Fruit fly (Drosophila melanogaster): ENCODE measurements around the gene CG14130.

CG14130 gene

DNA sequence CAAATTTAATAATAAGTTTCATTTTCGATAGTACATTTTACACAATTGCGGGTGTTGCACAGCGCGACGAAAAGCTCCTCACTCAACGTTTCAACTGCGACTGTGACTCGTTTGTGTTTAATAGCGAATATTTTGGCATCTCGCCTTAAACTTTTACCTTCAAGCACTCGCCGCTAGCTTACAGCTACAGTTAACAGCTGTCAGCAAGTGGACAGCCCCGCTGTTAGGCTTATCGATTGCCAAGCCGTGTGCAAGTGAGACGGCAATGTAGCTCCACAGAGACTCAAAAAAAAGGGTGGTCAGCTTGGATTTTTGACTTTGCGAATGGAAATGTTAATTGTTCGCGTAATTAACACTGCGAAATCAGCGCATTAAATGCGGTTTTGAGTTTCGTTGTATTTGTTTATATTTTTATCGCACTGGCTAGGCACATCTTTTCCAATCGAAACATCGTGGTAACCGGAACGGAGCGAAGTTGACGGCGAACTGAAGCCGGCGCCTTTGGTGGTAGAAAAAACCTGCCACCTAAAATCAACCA lies 49.5 kb upstream of the CG14130 start, which contains the start of gene loaf:
Gene loaf, minus strand, starts transcription at position 488 of the 538 bp plus-strand sequence.
- TF ChIP-seq Dref (GFP tag; IDR thresholded peaks at IDR 0.05) (peak; percentile 44; the same call in 1 of the 2 replicates), Jarid2 (GFP tag; optimal IDR thresholded peaks at IDR 0.05) (peak; percentile 14), Bgb (GFP tag; IDR thresholded peaks at IDR 0.05; ENCODE audit: partially characterized antibody) (peak; percentile 31; the same call in 1 of the 2 replicates), jigr1 (GFP tag; IDR thresholded peaks at IDR 0.05) (no peak), CG8290 (GFP tag; optimal IDR thresholded peaks at IDR 0.05) (no peak), CG8290 (tag; optimal IDR thresholded peaks at IDR 0.05) (peak in 1 of 2 experiments; percentile 18), CG13287 (GFP tag; IDR thresholded peaks at IDR 0.05; ENCODE audit: partially characterized antibody) (peak; percentile 49; the same call in 1 of the 2 replicates), CG6689 (GFP tag; IDR thresholded peaks at IDR 0.05) (0 out of 2 replicates have a peak, but pooled peaks have one; percentile 8), chinmo (GFP tag; IDR thresholded peaks at IDR 0.05; ENCODE audit: partially characterized antibody) (0 out of 4 replicates have a peak, but pooled peaks have one; percentile 54), CG4424 (GFP tag; optimal IDR thresholded peaks at IDR 0.05) (no peak), pzg (GFP tag; optimal IDR thresholded peaks at IDR 0.05) (peak; percentile 26), bbx (GFP tag; IDR thresholded peaks at IDR 0.05; ENCODE audit: partially characterized antibody) (0 out of 2 replicates have a peak, but pooled peaks have one; percentile 13), sna (GFP tag; IDR thresholded peaks at IDR 0.05; ENCODE audit: partially characterized antibody) (peak; percentile 29; the same call in 1 of the 2 replicates), CG1647 (GFP tag; optimal IDR thresholded peaks at IDR 0.05) (no peak), stwl (tag; optimal IDR thresholded peaks at IDR 0.05) (peak; percentile 76), CG15011 (GFP tag; optimal IDR thresholded peaks at IDR 0.05) (no peak), fd64A (GFP tag; optimal IDR thresholded peaks at IDR 0.05) (no peak), MBD-R2 (GFP tag; IDR thresholded peaks at IDR 0.05) (0 out of 2 replicates have a peak, but pooled peaks have one; percentile 20), onecut (GFP tag; IDR thresholded peaks at IDR 0.05) (peak; percentile 95), Med (GFP tag) (peak; percentile 68), seq (GFP tag; IDR thresholded peaks at IDR 0.05) (peak; percentile 83), CG18599 (GFP tag; optimal IDR thresholded peaks at IDR 0.05) (no peak), CG12155 (GFP tag; optimal IDR thresholded peaks at IDR 0.05) (peak; percentile 97), fru (optimal IDR thresholded peaks at IDR 0.05) (peak; percentile 3), CG10321 (GFP tag; IDR thresholded peaks at IDR 0.05) (peak; percentile 83), nmo (GFP tag; optimal IDR thresholded peaks at IDR 0.05) (no peak), sens (GFP tag) (peak; percentile 62), pum (GFP tag; optimal IDR thresholded peaks at IDR 0.05) (no peak), trem (tag; optimal IDR thresholded peaks at IDR 0.05) (peak; percentile 96), Opbp (GFP tag; IDR thresholded peaks at IDR 0.05; ENCODE audit: partially characterized antibody) (0 out of 3 replicates have a peak, but pooled peaks have one; percentile 28), C15 (GFP tag; IDR thresholded peaks at IDR 0.05) (0 out of 3 replicates have a peak, but pooled peaks have one; percentile 8), ftz-f1 (GFP tag; optimal IDR thresholded peaks at IDR 0.05) (peak; percentile 0), row (GFP tag; IDR thresholded peaks at IDR 0.05) (0 out of 3 replicates have a peak, but pooled peaks have one; percentile 9), CG6791 (GFP tag; IDR thresholded peaks at IDR 0.05; ENCODE audit: partially characterized antibody) (0 out of 3 replicates have a peak, but pooled peaks have one; percentile 37), CG1832 (GFP tag; optimal IDR thresholded peaks at IDR 0.05) (peak; percentile 52)

DNA sequence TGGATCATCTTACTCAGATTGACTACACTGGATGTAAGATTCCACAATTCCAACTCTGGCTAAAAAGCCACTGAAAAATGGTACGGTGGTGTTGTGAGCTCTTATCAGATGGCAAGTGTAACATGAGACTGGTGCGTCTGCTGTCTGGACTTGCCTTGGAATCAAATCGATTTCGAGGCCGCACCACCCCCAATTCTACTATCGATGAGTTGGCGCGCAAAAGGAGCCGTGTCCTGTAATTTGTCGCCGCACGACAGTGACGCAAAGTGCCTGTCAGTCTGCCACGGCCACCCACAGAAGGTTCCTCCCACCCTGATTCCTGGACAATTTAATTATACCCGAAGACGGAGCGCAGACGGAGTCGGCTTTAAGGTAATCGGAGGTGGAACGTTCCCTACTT lies 48.7 kb upstream of the CG14130 start:
- peak; percentile 53 for TF ChIP-seq Med (GFP tag)
- TF ChIP-seq onecut (GFP tag; IDR thresholded peaks at IDR 0.05): peak; percentile 73
- TF ChIP-seq Sin3A (optimal IDR thresholded peaks at IDR 0.05): no peak
- TF ChIP-seq chm (GFP tag; IDR thresholded peaks at IDR 0.05): no peak
- TF ChIP-seq Nf-YC (tag; optimal IDR thresholded peaks at IDR 0.05): no peak

DNA sequence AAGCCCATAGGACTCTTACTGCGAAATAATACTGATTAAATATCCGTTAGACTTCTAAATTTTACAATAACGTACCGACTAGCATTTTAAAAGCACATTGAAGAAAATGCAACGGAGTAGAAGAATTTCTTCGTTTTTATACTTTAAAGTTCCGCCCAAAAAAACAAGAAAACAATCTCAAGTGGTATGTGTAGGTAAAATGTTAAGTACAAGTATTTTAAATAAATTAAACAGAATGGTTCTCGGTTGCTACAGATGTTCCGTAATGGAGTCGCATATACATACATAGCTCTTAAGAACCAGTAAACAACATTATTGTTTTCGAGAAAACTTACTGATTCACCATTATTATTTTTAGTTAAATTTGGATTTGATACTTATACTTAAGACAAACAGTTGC lies 43.2 kb upstream of the CG14130 start, which contains the start of gene Muc68D:
Gene Muc68D, minus strand, starts transcription at position 101 of the 400 bp plus-strand sequence.
- TF ChIP-seq CG8281 (tag; optimal IDR thresholded peaks at IDR 0.05) (no peak), org-1 (GFP tag; optimal IDR thresholded peaks at IDR 0.05) (no peak), ems (GFP tag; optimal IDR thresholded peaks at IDR 0.05) (no peak), ranshi (GFP tag; IDR thresholded peaks at IDR 0.05) (no peak), Gug (GFP tag; IDR thresholded peaks at IDR 0.05) (no peak), CG12236 (GFP tag; optimal IDR thresholded peaks at IDR 0.05) (no peak), az2 (GFP tag; optimal IDR thresholded peaks at IDR 0.05) (no peak), Nf-YB (GFP tag; optimal IDR thresholded peaks at IDR 0.05) (no peak), CG2129 (GFP tag; IDR thresholded peaks at IDR 0.05; ENCODE audit: partially characterized antibody) (no peak), Hr78 (GFP tag; optimal IDR thresholded peaks at IDR 0.05) (no peak)

Measured in whole organism, embryonic.